Fruit fly (Drosophila melanogaster) whole organism, pupa: ENCODE results near the gene CG7017.

Source experiments
- CG13204 ChIP-seq: fragments of 200-800 bp; sonication (Bioruptor generic); optimal IDR thresholded peaks from 2 replicates; lab custom pipeline; 2018; ENCODE audit warnings: missing biosample characterization, mild to moderate bottlenecking, missing genetic modification characterization, moderate library complexity
- CG15710 ChIP-seq: fragments of 200-800 bp; sonication (Bioruptor generic); optimal IDR thresholded peaks from 2 replicates; lab custom pipeline; 2018; ENCODE audit warnings: missing biosample characterization, mild to moderate bottlenecking, missing genetic modification characterization, moderate library complexity

DNA sequence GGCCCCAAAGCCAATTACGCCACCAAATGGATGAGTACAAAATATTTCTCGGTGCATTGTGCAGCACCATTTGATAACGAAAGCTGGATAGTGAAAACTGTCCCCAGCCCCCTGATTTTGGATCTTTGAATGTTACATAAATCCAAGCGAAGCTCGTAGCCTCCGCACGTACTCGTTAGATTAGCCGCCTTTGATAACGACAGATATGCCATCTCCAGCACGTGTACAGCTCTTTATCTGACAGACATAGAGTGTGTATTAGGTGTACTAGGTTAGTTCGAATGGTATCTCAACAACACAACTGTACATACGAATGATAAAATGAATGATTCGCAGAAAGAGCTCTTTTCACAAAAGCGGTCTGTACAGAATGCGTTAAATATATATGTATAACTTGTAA is 15.6 kb downstream of the CG7017 start:
- no peak for TF ChIP-seq CG13204 (GFP tag; lab: Kevin White, UChicago)
- no peak for TF ChIP-seq CG15710 (tag; lab: Kevin White, UChicago)
